Worm (Caenorhabditis elegans): ENCODE results near the gene bre-1.

The bre-1 gene

ce11 chrIV:8986761-8987316, at the start of gene bre-1:
TSS of gene bre-1 (plus strand) at chrIV:8987266.
- no peak for TF ChIP-seq pha-4 (tag; optimal IDR thresholded peaks at IDR 0.05)
- no peak for TF ChIP-seq nhr-77 (tag; optimal IDR thresholded peaks at IDR 0.05)
- TF ChIP-seq lin-39 (tag; optimal IDR thresholded peaks at IDR 0.05) = no peak
- no peak for TF ChIP-seq ztf-11 (tag; optimal IDR thresholded peaks at IDR 0.05)
- TF ChIP-seq ceh-9 (tag; optimal IDR thresholded peaks at IDR 0.05) = no peak
- no peak for TF ChIP-seq mml-1 (tag; optimal IDR thresholded peaks at IDR 0.05)
- no peak for TF ChIP-seq fkh-2 (tag; optimal IDR thresholded peaks at IDR 0.05)
- TF ChIP-seq nhr-11 (tag; optimal IDR thresholded peaks at IDR 0.05) = no peak
- TF ChIP-seq elt-2 (tag; optimal IDR thresholded peaks at IDR 0.05) = peak; percentile 74
- TF ChIP-seq tbx-2 (tag; optimal IDR thresholded peaks at IDR 0.05) = no peak
- no peak for TF ChIP-seq aly-2 (tag; optimal IDR thresholded peaks at IDR 0.05)
- TF ChIP-seq ceh-82 (tag; optimal IDR thresholded peaks at IDR 0.05) = no peak
- TF ChIP-seq lin-15B (tag; optimal IDR thresholded peaks at IDR 0.05) = no peak
- peak; percentile 63 for TF ChIP-seq hmg-11 (tag; optimal IDR thresholded peaks at IDR 0.05)
- no peak for TF ChIP-seq nhr-12 (tag; optimal IDR thresholded peaks at IDR 0.05)
- TF ChIP-seq elt-1 (tag; optimal IDR thresholded peaks at IDR 0.05) = no peak
- no peak for TF ChIP-seq fos-1 (tag; optimal IDR thresholded peaks at IDR 0.05)
- no peak for TF ChIP-seq jun-1 (tag; optimal IDR thresholded peaks at IDR 0.05)
- no peak for TF ChIP-seq ztf-4 (tag; optimal IDR thresholded peaks at IDR 0.05)
- TF ChIP-seq zag-1 (tag; optimal IDR thresholded peaks at IDR 0.05) = no peak
- no peak for TF ChIP-seq nhr-25 (tag; optimal IDR thresholded peaks at IDR 0.05)
- TF ChIP-seq nfya-1 (tag; optimal IDR thresholded peaks at IDR 0.05; ENCODE audit: insufficient read depth) = peak; percentile 23
- TF ChIP-seq sea-2 (GFP tag; optimal IDR thresholded peaks at IDR 0.05) = no peak
- no peak for TF ChIP-seq snpc-4 (tag; optimal IDR thresholded peaks at IDR 0.05)
- no peak for TF ChIP-seq eor-1 (tag; optimal IDR thresholded peaks at IDR 0.05)

- TF ChIP-seq fkh-10 (GFP tag; optimal IDR thresholded peaks at IDR 0.05) (peak; percentile 43), nhr-28 (tag; optimal IDR thresholded peaks at IDR 0.05) (no peak)
Measured at ce11 chrIV:8943430-8943829, 43.6 kb upstream of the bre-1 start.

- TF ChIP-seq mdl-1 (tag; optimal IDR thresholded peaks at IDR 0.05) (peak; percentile 33), nfya-1 (tag; optimal IDR thresholded peaks at IDR 0.05; ENCODE audit: insufficient read depth) (peak; percentile 27), nhr-76 (tag; optimal IDR thresholded peaks at IDR 0.05) (no peak), lin-39 (tag; optimal IDR thresholded peaks at IDR 0.05) (peak; percentile 89)
Measured at ce11 chrIV:8947146-8947545, 39.9 kb upstream of the bre-1 start.

ce11 chrIV:8949078-8950039, 37.7 kb upstream of the bre-1 start:
- TF ChIP-seq tbx-2 (tag; optimal IDR thresholded peaks at IDR 0.05) (peak; percentile 32), elt-2 (tag; optimal IDR thresholded peaks at IDR 0.05) (peak; percentile 75), ztf-11 (tag; optimal IDR thresholded peaks at IDR 0.05) (no peak), fos-1 (tag; optimal IDR thresholded peaks at IDR 0.05) (peak; percentile 7), mdl-1 (tag; optimal IDR thresholded peaks at IDR 0.05) (peak; percentile 81), jun-1 (tag; optimal IDR thresholded peaks at IDR 0.05) (peak; percentile 77), nfya-1 (tag; optimal IDR thresholded peaks at IDR 0.05; ENCODE audit: insufficient read depth) (peak; percentile 54), nhr-43 (tag; optimal IDR thresholded peaks at IDR 0.05; ENCODE audit: poor library complexity, severe bottlenecking) (peak; percentile 85), nhr-28 (tag; optimal IDR thresholded peaks at IDR 0.05) (no peak), egl-5 (tag; optimal IDR thresholded peaks at IDR 0.05) (no peak), nhr-12 (tag; optimal IDR thresholded peaks at IDR 0.05) (no peak), nhr-23 (tag; optimal IDR thresholded peaks at IDR 0.05) (peak; percentile 66), pha-4 (tag; optimal IDR thresholded peaks at IDR 0.05) (peak; percentile 43), pqm-1 (tag; optimal IDR thresholded peaks at IDR 0.05) (peak; percentile 93), egl-27 (tag; optimal IDR thresholded peaks at IDR 0.05) (no peak), fkh-10 (GFP tag; optimal IDR thresholded peaks at IDR 0.05) (no peak), nhr-25 (tag; optimal IDR thresholded peaks at IDR 0.05) (peak; percentile 99), nhr-77 (tag; optimal IDR thresholded peaks at IDR 0.05) (no peak), daf-12 (tag; optimal IDR thresholded peaks at IDR 0.05) (no peak), lsy-12 (tag; optimal IDR thresholded peaks at IDR 0.05) (peak; percentile 33)
